Worm (Caenorhabditis elegans) whole organism, late embryonic: ENCODE results near the gene pak-2.

Experiments used
- ama-1 ChIP-seq: fragments of 150-350 bp; optimal IDR thresholded peaks from 2 replicates; lab custom pipeline; 2014
- ceh-31 ChIP-seq: sonication (generic microtip); optimal IDR thresholded peaks from 2 replicates; lab custom pipeline; 2016; ENCODE audit warnings: missing genetic modification characterization, missing compliant biosample characterization
- hlh-30 ChIP-seq: sonication (generic microtip); optimal IDR thresholded peaks from 2 replicates; lab custom pipeline; 2017; ENCODE audit warnings: antibody characterized with exemption, missing genetic modification characterization, missing compliant biosample characterization; ENCODE audit not compliant: insufficient read depth
- lim-6 ChIP-seq: sonication (generic microtip); optimal IDR thresholded peaks from 2 replicates; lab custom pipeline; 2016; ENCODE audit warnings: missing genetic modification characterization, missing compliant biosample characterization
- lin-11 ChIP-seq: fragments of 200-800 bp; sonication (Bioruptor generic); optimal IDR thresholded peaks from 2 replicates; lab custom pipeline; 2018; ENCODE audit warnings: mild to moderate bottlenecking, missing genetic modification characterization, missing compliant biosample characterization
- nhr-11 ChIP-seq: fragments of 150-350 bp; optimal IDR thresholded peaks from 2 replicates; lab custom pipeline; 2014; ENCODE audit warnings: missing biosample characterization, missing genetic modification characterization
- odd-2 ChIP-seq: sonication (generic microtip); optimal IDR thresholded peaks from 2 replicates; lab custom pipeline; 2017; ENCODE audit warnings: antibody characterized with exemption, mild to moderate bottlenecking, missing genetic modification characterization, missing compliant biosample characterization
- pat-9 ChIP-seq: fragments of 200-800 bp; sonication (Bioruptor generic); optimal IDR thresholded peaks from 2 replicates; lab custom pipeline; 2018; ENCODE audit warnings: mild to moderate bottlenecking, missing genetic modification characterization, moderate library complexity, missing compliant biosample characterization
- tbx-2 ChIP-seq: sonication (generic microtip); optimal IDR thresholded peaks from 2 replicates; lab custom pipeline; 2016; ENCODE audit warnings: missing genetic modification characterization, missing compliant biosample characterization
- unc-3 ChIP-seq, 2 experiments: fragments of 200-800 bp in 1 of 2; sonication (Bioruptor generic) in 1 of 2; sonication (generic microtip) in 1 of 2; conservative IDR thresholded peaks in 1 of 2; optimal IDR thresholded peaks in 1 of 2; 2 replicates each; pipeline versions ENCODE4 v1.3.6 to Lab custom; 2016 to 2022; ENCODE audit warnings: missing compliant biosample characterization in 2 of 2, missing genetic modification characterization in 2 of 2, missing genetic modification reagents in 1 of 2

ce11 chrV:11065513-11065912 lies 26.3 kb upstream of the pak-2 start, which contains the start of gene nlp-80:
- TF ChIP-seq ceh-31 (tag; lab: Kevin White, UChicago) = no peak
- TF ChIP-seq pat-9 (tag; lab: Kevin White, UChicago) = no peak
- TF ChIP-seq unc-3 (GFP tag; conservative IDR thresholded peaks at IDR 0.05; lab: Robert Waterston, UW) = no peak
- no peak for TF ChIP-seq unc-3 (tag; optimal IDR thresholded peaks at IDR 0.05; lab: Kevin White, UChicago)
- no peak for TF ChIP-seq nhr-11
- no peak for TF ChIP-seq lin-11 (tag; lab: Kevin White, UChicago)
- no peak for TF ChIP-seq tbx-2 (tag; lab: Kevin White, UChicago)
- TF ChIP-seq hlh-30 (tag; lab: Kevin White, UChicago) = no peak
- TF ChIP-seq lim-6 = no peak
- TF ChIP-seq ama-1 = no peak
- TF ChIP-seq odd-2 (tag; lab: Kevin White, UChicago) = no peak
